Worm (Caenorhabditis elegans) whole organism, midembryonic: ENCODE results near the gene athp-3.

Source experiments
- T22C8.4 ChIP-seq: fragments of 200-800 bp; sonication (Bioruptor generic); IDR thresholded peaks from 2 replicates; pipeline ENCODE4 v1.3.6; 2022; ENCODE audit warnings: missing genetic modification characterization, missing compliant biosample characterization
- cog-1 ChIP-seq: sonication (generic microtip); optimal IDR thresholded peaks from 2 replicates; lab custom pipeline; 2016; ENCODE audit warnings: missing genetic modification characterization, missing compliant biosample characterization
- flt-1 ChIP-seq: fragments of 200-800 bp; sonication (Bioruptor generic); IDR thresholded peaks from 2 replicates; pipeline ENCODE4 v1.3.6; 2022; ENCODE audit warnings: missing genetic modification characterization, missing compliant biosample characterization
- klf-2 ChIP-seq: fragments of 200-800 bp; sonication (Bioruptor generic); conservative IDR thresholded peaks from 2 replicates; pipeline ENCODE4 v1.3.6; 2022; ENCODE audit warnings: missing genetic modification reagents, missing genetic modification characterization, missing compliant biosample characterization
- med-1 ChIP-seq: sonication (generic microtip); optimal IDR thresholded peaks from 2 replicates; lab custom pipeline; 2017; ENCODE audit warnings: missing genetic modification characterization, mild to moderate bottlenecking, missing compliant biosample characterization, antibody characterized with exemption, missing genetic modification reagents; ENCODE audit not compliant: insufficient read depth
- ref-1 ChIP-seq: fragments of 200-800 bp; sonication (Bioruptor generic); conservative IDR thresholded peaks from 2 replicates; pipeline ENCODE4 v1.3.6; 2022; ENCODE audit warnings: missing genetic modification reagents, missing genetic modification characterization, missing compliant biosample characterization
- tab-1 ChIP-seq: fragments of 200-800 bp; sonication (Bioruptor generic); IDR thresholded peaks from 2 replicates; pipeline ENCODE4 v1.3.6; 2022; ENCODE audit warnings: missing genetic modification characterization, missing compliant biosample characterization
- ztf-23 ChIP-seq: fragments of 200-800 bp; sonication (Bioruptor generic); IDR thresholded peaks from 2 replicates; pipeline ENCODE4 v1.3.6; 2022; ENCODE audit warnings: missing genetic modification reagents, missing genetic modification characterization, missing compliant biosample characterization
- ztf-29 ChIP-seq: fragments of 200-800 bp; sonication (Bioruptor generic); IDR thresholded peaks from 2 replicates; pipeline ENCODE4 v1.3.6; 2022; ENCODE audit warnings: missing genetic modification reagents, missing genetic modification characterization, missing compliant biosample characterization

ce11 chrIV:17030494-17030893 is 17.7 kb downstream of the athp-3 start, which contains the start of gene nhr-229:
- TF ChIP-seq tab-1 (no peak), med-1 (GFP tag; lab: Kevin White, UChicago) (no peak), flt-1 (no peak), ref-1 (GFP tag; lab: Robert Waterston, UW) (no peak), T22C8.4 (GFP tag; lab: Robert Waterston, UW) (no peak), ztf-23 (GFP tag; lab: Robert Waterston, UW) (no peak), ztf-29 (GFP tag; lab: Robert Waterston, UW) (no peak), cog-1 (tag; lab: Kevin White, UChicago) (no peak), klf-2 (GFP tag; lab: Robert Waterston, UW) (no peak)
